Fruit fly (Drosophila melanogaster) whole organism, embryonic: ENCODE measurements around the gene CG14868.

ENCODE experiments used
- Awh ChIP-seq: fragments of 200-800 bp; sonication (Bioruptor generic); IDR thresholded peaks from 2 replicates; pipeline ENCODE4, ENCODE4 v1.3.6; 2022; ENCODE audit warnings: missing biosample characterization, missing genetic modification characterization
- BtbVII ChIP-seq: fragments of 200-800 bp; sonication (Bioruptor generic); optimal IDR thresholded peaks from 3 replicates; lab custom pipeline; 2017; ENCODE audit warnings: missing biosample characterization, mild to moderate bottlenecking, missing genetic modification characterization
- C15 ChIP-seq: fragments of 200-800 bp; sonication (Bioruptor generic); IDR thresholded peaks from 3 replicates; pipeline ENCODE4 v1.3.6; 2022; ENCODE audit warnings: missing biosample characterization, missing genetic modification characterization
- CG10321 ChIP-seq: fragments of 200-800 bp; sonication (Bioruptor generic); IDR thresholded peaks from 2 replicates; pipeline ENCODE4 v1.3.6; 2022; ENCODE audit warnings: missing biosample characterization, missing genetic modification characterization
- CG10565 ChIP-seq: fragments of 200-800 bp; sonication (Bioruptor generic); optimal IDR thresholded peaks from 3 replicates; lab custom pipeline; 2016; ENCODE audit warnings: missing biosample characterization, mild to moderate bottlenecking, missing genetic modification characterization
- CG10959 ChIP-seq: fragments of 200-800 bp; sonication (Bioruptor generic); IDR thresholded peaks from 2 replicates; pipeline ENCODE4 v1.3.6; 2022; ENCODE audit warnings: missing biosample characterization, missing genetic modification characterization
- CG10979 ChIP-seq: fragments of 200-800 bp; sonication (Bioruptor generic); optimal IDR thresholded peaks from 2 replicates; lab custom pipeline; 2018; ENCODE audit warnings: missing biosample characterization, mild to moderate bottlenecking, missing genetic modification characterization, moderate library complexity
- CG16815 ChIP-seq: fragments of 200-800 bp; sonication (Bioruptor generic); optimal IDR thresholded peaks from 3 replicates; lab custom pipeline; 2017; ENCODE audit warnings: missing biosample characterization, mild to moderate bottlenecking, missing genetic modification characterization
- CG17186 ChIP-seq: fragments of 200-800 bp; sonication (Bioruptor generic); optimal IDR thresholded peaks from 3 replicates; lab custom pipeline; 2017; ENCODE audit warnings: missing biosample characterization, missing genetic modification reagents, missing genetic modification characterization
- CG30020 ChIP-seq: fragments of 200-800 bp; optimal IDR thresholded peaks from 2 replicates; lab custom pipeline; 2019; ENCODE audit warnings: missing biosample characterization, mild to moderate bottlenecking, missing genetic modification characterization, moderate library complexity
- CG30403 ChIP-seq: fragments of 200-800 bp; sonication (Bioruptor generic); optimal IDR thresholded peaks from 3 replicates; lab custom pipeline; 2016; ENCODE audit warnings: missing biosample characterization, missing genetic modification characterization
- CG31224 ChIP-seq: fragments of 200-800 bp; sonication (Bioruptor generic); IDR thresholded peaks from 2 replicates; pipeline ENCODE4 v1.3.6; 2022; ENCODE audit warnings: missing biosample characterization, missing genetic modification characterization
- CG33213 ChIP-seq: fragments of 200-800 bp; sonication (Bioruptor generic); optimal IDR thresholded peaks from 3 replicates; lab custom pipeline; 2016; ENCODE audit warnings: missing biosample characterization, missing genetic modification characterization
- CG34376 ChIP-seq: fragments of 200-800 bp; sonication (Bioruptor generic); optimal IDR thresholded peaks from 2 replicates; lab custom pipeline; 2018; ENCODE audit warnings: missing biosample characterization, mild to moderate bottlenecking, missing genetic modification characterization
- CG3838 ChIP-seq: fragments of 200-800 bp; sonication (Bioruptor generic); optimal IDR thresholded peaks from 3 replicates; lab custom pipeline; 2016; ENCODE audit warnings: missing biosample characterization, missing genetic modification characterization
- CG4404 ChIP-seq: fragments of 200-800 bp; sonication (Bioruptor generic); IDR thresholded peaks from 2 replicates; pipeline ENCODE4 v1.3.6; 2022; ENCODE audit warnings: missing biosample characterization, missing genetic modification characterization
- CG5180 ChIP-seq: fragments of 200-800 bp; sonication (Bioruptor generic); optimal IDR thresholded peaks from 3 replicates; lab custom pipeline; 2017; ENCODE audit warnings: missing biosample characterization, missing genetic modification characterization, mild to moderate bottlenecking, moderate library complexity, missing genetic modification reagents
- CG7745 ChIP-seq: fragments of 200-800 bp; sonication (Bioruptor generic); optimal IDR thresholded peaks from 2 replicates; lab custom pipeline; 2018; ENCODE audit warnings: missing biosample characterization, mild to moderate bottlenecking, missing genetic modification characterization, moderate library complexity
- CG8924 ChIP-seq: fragments of 200-800 bp; optimal IDR thresholded peaks from 3 replicates; lab custom pipeline; 2019; ENCODE audit warnings: missing biosample characterization, mild to moderate bottlenecking, missing genetic modification characterization, moderate library complexity
- E2f1 ChIP-seq: fragments of 200-800 bp; sonication (Bioruptor generic); IDR thresholded peaks from 2 replicates; pipeline ENCODE4 v1.3.6; 2022; ENCODE audit warnings: missing biosample characterization, missing genetic modification characterization
- Elba2 ChIP-seq: fragments of 200-800 bp; sonication (Bioruptor generic); optimal IDR thresholded peaks from 3 replicates; lab custom pipeline; 2016; ENCODE audit warnings: missing biosample characterization, missing genetic modification characterization
- HLH4C ChIP-seq: fragments of 200-800 bp; sonication (Bioruptor generic); IDR thresholded peaks from 3 replicates; pipeline ENCODE4 v1.3.6; 2022; ENCODE audit warnings: missing biosample characterization, missing genetic modification characterization; ENCODE audit not compliant: partially characterized antibody
- HLHmδ ChIP-seq: fragments of 200-800 bp; sonication (Bioruptor generic); optimal IDR thresholded peaks from 2 replicates; lab custom pipeline; 2018; ENCODE audit warnings: missing biosample characterization, mild to moderate bottlenecking, missing genetic modification characterization, moderate library complexity
- Hmr ChIP-seq: fragments of 200-800 bp; sonication (Bioruptor generic); optimal IDR thresholded peaks from 3 replicates; lab custom pipeline; 2017; ENCODE audit warnings: mild to moderate bottlenecking, missing biosample characterization, missing genetic modification reagents, missing genetic modification characterization
- Hr39 ChIP-seq: fragments of >200 bp; optimal IDR thresholded peaks from 2 replicates; lab custom pipeline; 2017
- Kr ChIP-seq: fragments of 200-800 bp; sonication (Bioruptor generic); optimal IDR thresholded peaks from 2 replicates; lab custom pipeline; 2017; ENCODE audit warnings: missing biosample characterization, mild to moderate bottlenecking, missing genetic modification characterization
- Mes4 ChIP-seq: fragments of 200-800 bp; sonication (Bioruptor generic); optimal IDR thresholded peaks from 2 replicates; lab custom pipeline; 2016; ENCODE audit warnings: missing biosample characterization, missing genetic modification characterization
- Opbp ChIP-seq: fragments of 200-800 bp; sonication (Bioruptor generic); IDR thresholded peaks from 3 replicates; pipeline ENCODE4 v1.3.6; 2022; ENCODE audit warnings: missing biosample characterization, missing genetic modification characterization; ENCODE audit not compliant: partially characterized antibody
- PHDP ChIP-seq: fragments of 200-800 bp; sonication (Bioruptor generic); optimal IDR thresholded peaks from 3 replicates; lab custom pipeline; 2018; ENCODE audit warnings: missing biosample characterization, mild to moderate bottlenecking, missing genetic modification characterization, moderate library complexity
- amos ChIP-seq: fragments of 200-800 bp; sonication (Bioruptor generic); IDR thresholded peaks from 2 replicates; pipeline ENCODE4 v1.3.6; 2022; ENCODE audit warnings: missing biosample characterization, missing genetic modification characterization; ENCODE audit not compliant: partially characterized antibody
- cato ChIP-seq: fragments of 200-800 bp; sonication (Bioruptor generic); optimal IDR thresholded peaks from 2 replicates; lab custom pipeline; 2016; ENCODE audit warnings: missing biosample characterization, missing genetic modification characterization, borderline replicate concordance
- chinmo ChIP-seq: fragments of 200-800 bp; sonication (Bioruptor generic); IDR thresholded peaks from 4 replicates; pipeline ENCODE4 v1.3.6; 2022; ENCODE audit warnings: missing biosample characterization, missing genetic modification characterization; ENCODE audit not compliant: partially characterized antibody
- chm ChIP-seq: fragments of 200-800 bp; sonication (Bioruptor generic); IDR thresholded peaks from 2 replicates; pipeline ENCODE4 v1.3.6; 2022; ENCODE audit warnings: missing biosample characterization, missing genetic modification characterization
- chn ChIP-seq: fragments of 200-800 bp; sonication (Bioruptor generic); optimal IDR thresholded peaks from 2 replicates; lab custom pipeline; 2016; ENCODE audit warnings: missing biosample characterization, missing genetic modification characterization
- exex ChIP-seq: fragments of 200-800 bp; sonication (Bioruptor generic); optimal IDR thresholded peaks from 4 replicates; lab custom pipeline; 2018; ENCODE audit warnings: missing biosample characterization, mild to moderate bottlenecking, missing genetic modification characterization, moderate library complexity
- gt ChIP-seq: fragments of 200-800 bp; sonication (Bioruptor generic); IDR thresholded peaks from 2 replicates; pipeline ENCODE4 v1.3.6; 2022; ENCODE audit warnings: missing biosample characterization, missing genetic modification characterization
- insv ChIP-seq, 2 experiments: fragments of 200-800 bp; sonication (Bioruptor generic); optimal IDR thresholded peaks; 3 replicates each; lab custom pipeline; 2016 to 2018; ENCODE audit warnings: missing biosample characterization in 2 of 2, missing genetic modification characterization in 2 of 2
- lov ChIP-seq, 2 experiments: fragments of 200-800 bp in 1 of 2; fragments of >200 bp in 1 of 2; sonication (Bioruptor generic) in 1 of 2; IDR thresholded peaks in 1 of 2; optimal IDR thresholded peaks in 1 of 2; 2 replicates in 1 of 2; 3 replicates in 1 of 2; pipeline versions ENCODE4 v1.3.6 to Lab custom; 2017 to 2022; ENCODE audit warnings: missing biosample characterization in 1 of 2, missing genetic modification characterization in 1 of 2
- mld ChIP-seq: fragments of 200-800 bp; sonication (Bioruptor generic); IDR thresholded peaks from 3 replicates; pipeline ENCODE4 v1.3.6; 2022; ENCODE audit warnings: missing biosample characterization, missing genetic modification characterization; ENCODE audit not compliant: partially characterized antibody
- nerfin-2 ChIP-seq: fragments of 200-800 bp; sonication (Bioruptor generic); IDR thresholded peaks from 2 replicates; pipeline ENCODE4 v1.3.6; 2022; ENCODE audit warnings: missing biosample characterization, missing genetic modification characterization; ENCODE audit not compliant: partially characterized antibody
- org-1 ChIP-seq: fragments of 200-800 bp; sonication (Bioruptor generic); optimal IDR thresholded peaks from 2 replicates; lab custom pipeline; 2017; ENCODE audit warnings: missing biosample characterization, missing genetic modification characterization
- pros ChIP-seq: fragments of 200-800 bp; sonication (Bioruptor generic); optimal IDR thresholded peaks from 3 replicates; lab custom pipeline; 2019; ENCODE audit warnings: missing biosample characterization, mild to moderate bottlenecking, missing genetic modification characterization, moderate library complexity
- ranshi ChIP-seq: fragments of 200-800 bp; sonication (Bioruptor generic); IDR thresholded peaks from 2 replicates; pipeline ENCODE4 v1.3.6; 2022; ENCODE audit warnings: missing biosample characterization, missing genetic modification characterization
- row ChIP-seq: fragments of 200-800 bp; sonication (Bioruptor generic); IDR thresholded peaks from 3 replicates; pipeline ENCODE4 v1.3.6; 2022; ENCODE audit warnings: missing biosample characterization, missing genetic modification characterization
- sd ChIP-seq: fragments of 200-800 bp; sonication (Bioruptor generic); optimal IDR thresholded peaks from 3 replicates; lab custom pipeline; 2018; ENCODE audit warnings: missing biosample characterization, mild to moderate bottlenecking, missing genetic modification characterization, moderate library complexity
- sens ChIP-seq: fragments of 200-800 bp; sonication (Bioruptor generic); peaks from one replicate; lab custom pipeline; 2016; ENCODE audit warnings: missing biosample characterization, missing genetic modification characterization
- ttk ChIP-seq: fragments of 200-800 bp; sonication (Bioruptor generic); IDR thresholded peaks from 2 replicates; pipeline ENCODE4 v2.1.2; 2022; ENCODE audit warnings: missing biosample characterization, missing genetic modification characterization
- unc-4 ChIP-seq: fragments of 200-800 bp; sonication (Bioruptor generic); IDR thresholded peaks from 2 replicates; pipeline ENCODE4 v1.3.6; 2022; ENCODE audit warnings: missing biosample characterization, missing genetic modification characterization; ENCODE audit not compliant: partially characterized antibody

Gene CG14868

DNA sequence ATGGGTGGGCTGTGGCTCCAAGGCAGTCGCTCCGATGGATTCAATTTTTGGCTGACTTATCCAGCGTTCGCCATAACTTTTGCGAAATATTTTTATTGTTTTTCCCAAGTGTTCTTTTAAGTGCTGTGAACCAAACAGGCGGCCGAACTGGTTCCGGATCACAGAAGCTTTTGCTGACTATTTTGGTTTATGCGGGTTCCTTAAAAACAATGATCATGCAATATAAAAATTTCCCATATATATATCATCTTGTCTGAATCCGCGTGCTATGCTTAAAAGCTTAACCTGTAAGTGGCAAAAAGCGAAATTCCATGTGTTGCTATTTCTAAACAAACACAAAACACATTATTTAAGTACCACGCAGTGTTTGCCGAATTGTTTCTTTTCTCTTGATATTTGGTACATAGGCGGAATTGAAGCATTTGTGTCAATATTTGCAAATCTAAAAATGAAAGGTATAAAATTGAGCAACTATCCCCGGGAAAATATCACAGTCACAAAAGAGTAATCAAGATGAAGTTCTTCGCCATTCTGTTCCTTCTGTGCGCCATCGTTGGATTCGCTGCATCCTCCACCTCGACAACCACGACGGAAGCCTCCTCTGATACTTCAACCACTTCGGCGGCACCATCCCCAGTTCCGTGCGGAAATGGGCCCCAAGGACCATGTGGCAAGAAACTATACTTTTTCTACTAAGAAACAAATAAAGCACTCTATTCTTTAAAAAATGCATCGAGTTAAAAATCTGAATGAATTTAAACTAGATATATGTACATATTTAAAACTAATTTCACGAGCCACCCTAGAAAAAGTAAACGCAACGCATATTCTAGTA is 49.6 kb downstream of the CG14868 start, which contains the start of the genes CG6276 and CG44040 (continued):
- TF ChIP-seq row (GFP tag; lab: Robert Waterston, UW) (peak; percentile 73), gt (GFP tag; lab: Robert Waterston, UW) (no peak), exex (no peak), HLH4C (GFP tag; lab: Robert Waterston, UW) (no peak), CG8924 (peak; percentile 41), ttk (GFP tag; lab: Robert Waterston, UW) (no peak), nerfin-2 (GFP tag; lab: Robert Waterston, UW) (no peak), C15 (GFP tag; lab: Robert Waterston, UW) (no peak), CG10959 (GFP tag; lab: Robert Waterston, UW) (no peak), E2f1 (0 out of 2 replicates have a peak, but pooled peaks have one; percentile 32), CG31224 (GFP tag; lab: Robert Waterston, UW) (no peak), CG5180 (GFP tag; lab: Kevin White, UChicago) (no peak), chinmo (GFP tag; lab: Robert Waterston, UW) (no peak), pros (GFP tag; lab: Kevin White, UChicago) (no peak), Opbp (GFP tag; lab: Robert Waterston, UW) (no peak), CG33213 (GFP tag; lab: Kevin White, UChicago) (peak; percentile 14), amos (GFP tag; lab: Robert Waterston, UW) (peak; percentile 19; the same call in 1 of the 2 replicates), CG7745 (no peak), PHDP (tag; lab: Kevin White, UChicago) (peak; percentile 27), CG3838 (GFP tag; lab: Kevin White, UChicago) (no peak), CG30403 (GFP tag; lab: Kevin White, UChicago) (peak; percentile 70), CG4404 (GFP tag; lab: Robert Waterston, UW) (peak; percentile 34; the same call in 1 of the 2 replicates), ranshi (GFP tag; lab: Robert Waterston, UW) (peak; percentile 58), CG10565 (GFP tag; lab: Kevin White, UChicago) (no peak), insv (GFP tag; optimal IDR thresholded peaks at IDR 0.05; lab: Kevin White, UChicago) (peak in 1 of 2 experiments; percentile 3), chn (GFP tag; lab: Kevin White, UChicago) (peak; percentile 16), CG30020 (tag; lab: Kevin White, UChicago) (peak; percentile 14), mld (no peak), CG17186 (GFP tag; lab: Kevin White, UChicago) (no peak), CG16815 (GFP tag; lab: Kevin White, UChicago) (no peak), Kr (no peak), chm (GFP tag; lab: Robert Waterston, UW) (no peak), Hmr (peak; percentile 64), org-1 (GFP tag; lab: Kevin White, UChicago) (peak; percentile 13), HLHmδ (GFP tag; lab: Kevin White, UChicago) (no peak), unc-4 (GFP tag; lab: Robert Waterston, UW) (no peak), lov (optimal IDR thresholded peaks at IDR 0.05; lab: Kevin White, UChicago) (no peak), lov (GFP tag; IDR thresholded peaks at IDR 0.05; lab: Robert Waterston, UW) (no peak), CG10321 (GFP tag; lab: Robert Waterston, UW) (no peak), cato (GFP tag; lab: Kevin White, UChicago) (no peak), Awh (GFP tag; lab: Robert Waterston, UW) (peak; percentile 39; the same call in 1 of the 2 replicates), CG10979 (tag; lab: Kevin White, UChicago) (peak; percentile 23), Hr39 (lab: Kevin White, UChicago) (no peak), Mes4 (GFP tag; lab: Kevin White, UChicago) (no peak), BtbVII (GFP tag; lab: Kevin White, UChicago) (peak; percentile 65), CG34376 (peak; percentile 58), sd (tag; lab: Kevin White, UChicago) (peak; percentile 14), Elba2 (no peak), sens (GFP tag; lab: Kevin White, UChicago) (peak; percentile 88)
